Worm (Caenorhabditis elegans) whole organism, L4/young adult: ENCODE measurements around the gene aptf-1.

Source experiments
- dao-5 ChIP-seq: sonication (generic microtip); optimal IDR thresholded peaks from 2 replicates; lab custom pipeline; 2016; ENCODE audit warnings: missing genotype, missing genetic modification characterization, moderate library complexity, missing compliant biosample characterization
- him-1 ChIP-seq: sonication (generic microtip); optimal IDR thresholded peaks from 2 replicates; lab custom pipeline; 2016; ENCODE audit warnings: missing genotype, missing genetic modification reagents, missing genetic modification characterization, missing compliant biosample characterization

- no peak for TF ChIP-seq him-1 (tag; lab: Kevin White, UChicago)
- TF ChIP-seq dao-5 (tag; lab: Kevin White, UChicago), result no peak
Observed at ce11 chrII:6497137-6497536, 42.4 kb downstream of the aptf-1 start.
